Worm (Caenorhabditis elegans) whole organism, L3 larva: ENCODE results near the gene T19B10.2.
A peak's percentile ranks its signal among the peaks of the same experiment; 100 is the strongest.

Experiments
- R02D3.7 ChIP-seq: fragments of 150-350 bp; optimal IDR thresholded peaks from 2 replicates; lab custom pipeline; 2014; ENCODE audit warnings: missing biosample characterization, missing genetic modification characterization
- aly-2 ChIP-seq: fragments of 150-350 bp; optimal IDR thresholded peaks from 2 replicates; lab custom pipeline; 2014; ENCODE audit warnings: missing biosample characterization, missing genetic modification characterization
- ama-1 ChIP-seq: fragments of 150-350 bp; optimal IDR thresholded peaks from 2 replicates; lab custom pipeline; 2018
- ceh-16 ChIP-seq: sonication (generic microtip); optimal IDR thresholded peaks from 2 replicates; lab custom pipeline; 2017; ENCODE audit warnings: missing biosample characterization, missing genetic modification characterization
- ceh-28 ChIP-seq: fragments of 150-350 bp; optimal IDR thresholded peaks from 2 replicates; lab custom pipeline; 2014; ENCODE audit warnings: missing biosample characterization, missing genetic modification reagents, missing genetic modification characterization
- ceh-82 ChIP-seq: fragments of 150-350 bp; optimal IDR thresholded peaks from 2 replicates; lab custom pipeline; 2014; ENCODE audit warnings: missing biosample characterization, missing genetic modification characterization
- ceh-9 ChIP-seq: sonication (generic microtip); optimal IDR thresholded peaks from 2 replicates; lab custom pipeline; 2018; ENCODE audit warnings: missing biosample characterization, missing genetic modification characterization
- daf-12 ChIP-seq: fragments of 150-350 bp; optimal IDR thresholded peaks from 2 replicates; lab custom pipeline; 2014; ENCODE audit warnings: missing biosample characterization, missing genetic modification reagents, missing genetic modification characterization
- egl-27 ChIP-seq: sonication (generic microtip); optimal IDR thresholded peaks from 4 replicates; lab custom pipeline; 2017; ENCODE audit warnings: missing biosample characterization, missing genetic modification reagents, missing genetic modification characterization
- egl-5 ChIP-seq: fragments of 150-350 bp; optimal IDR thresholded peaks from 2 replicates; lab custom pipeline; 2017; ENCODE audit warnings: missing biosample characterization, missing genetic modification reagents, missing genetic modification characterization, inconsistent platforms
- elt-1 ChIP-seq: fragments of 150-350 bp; optimal IDR thresholded peaks from 2 replicates; lab custom pipeline; 2014; ENCODE audit warnings: missing biosample characterization, missing genetic modification characterization
- elt-2 ChIP-seq: sonication (generic microtip); optimal IDR thresholded peaks from 2 replicates; lab custom pipeline; 2016; ENCODE audit warnings: missing genetic modification reagents, mild to moderate bottlenecking, missing genetic modification characterization, missing compliant biosample characterization
- elt-3 ChIP-seq, 3 experiments: fragments of 150-350 bp in 1 of 3; sonication (generic microtip) in 2 of 3; optimal IDR thresholded peaks; 2 replicates in 2 of 3; 4 replicates in 1 of 3; lab custom pipeline; 2014 to 2017; ENCODE audit warnings: missing biosample characterization in 3 of 3, missing genetic modification characterization in 3 of 3
- eor-1 ChIP-seq, 2 experiments: fragments of 150-350 bp; optimal IDR thresholded peaks; 2 replicates each; lab custom pipeline; 2014 to 2018; ENCODE audit warnings: missing biosample characterization in 2 of 2, missing genetic modification characterization in 2 of 2
- fkh-10 ChIP-seq: sonication (generic microtip); optimal IDR thresholded peaks from 2 replicates; lab custom pipeline; 2017; ENCODE audit warnings: missing biosample characterization, missing genetic modification reagents, missing genetic modification characterization
- fkh-2 ChIP-seq: fragments of 150-350 bp; optimal IDR thresholded peaks from 2 replicates; lab custom pipeline; 2014; ENCODE audit warnings: missing biosample characterization, missing genetic modification reagents, missing genetic modification characterization
- fos-1 ChIP-seq: fragments of 150-350 bp; optimal IDR thresholded peaks from 2 replicates; lab custom pipeline; 2014; ENCODE audit warnings: missing biosample characterization, missing genetic modification characterization
- hmg-11 ChIP-seq: sonication (generic microtip); optimal IDR thresholded peaks from 2 replicates; lab custom pipeline; 2016; ENCODE audit warnings: missing genetic modification characterization, missing compliant biosample characterization
- jun-1 ChIP-seq: fragments of 150-350 bp; optimal IDR thresholded peaks from 2 replicates; lab custom pipeline; 2014; ENCODE audit warnings: missing biosample characterization, missing genetic modification reagents, missing genetic modification characterization
- lin-15B ChIP-seq: fragments of 150-350 bp; optimal IDR thresholded peaks from 2 replicates; lab custom pipeline; 2014; ENCODE audit warnings: missing biosample characterization, missing genetic modification characterization
- lin-39 ChIP-seq: fragments of 150-350 bp; optimal IDR thresholded peaks from 2 replicates; lab custom pipeline; 2018; ENCODE audit warnings: missing biosample characterization, missing genetic modification reagents, missing genetic modification characterization
- lsy-12 ChIP-seq: sonication (generic microtip); optimal IDR thresholded peaks from 2 replicates; lab custom pipeline; 2016; ENCODE audit warnings: mild to moderate bottlenecking, missing genetic modification characterization, missing compliant biosample characterization
- mdl-1 ChIP-seq: fragments of 150-350 bp; optimal IDR thresholded peaks from 2 replicates; lab custom pipeline; 2014; ENCODE audit warnings: missing biosample characterization, missing genetic modification characterization
- nfya-1 ChIP-seq: sonication (generic microtip); optimal IDR thresholded peaks from 2 replicates; lab custom pipeline; 2017; ENCODE audit warnings: missing genetic modification characterization, mild to moderate bottlenecking, missing compliant biosample characterization, antibody characterized with exemption, moderate library complexity; ENCODE audit not compliant: insufficient read depth
- nhr-11 ChIP-seq: fragments of 150-350 bp; optimal IDR thresholded peaks from 2 replicates; lab custom pipeline; 2014; ENCODE audit warnings: missing biosample characterization, missing genetic modification characterization
- nhr-12 ChIP-seq: fragments of 150-350 bp; optimal IDR thresholded peaks from 2 replicates; lab custom pipeline; 2014; ENCODE audit warnings: missing biosample characterization, missing genetic modification characterization
- nhr-23 ChIP-seq: fragments of 150-350 bp; optimal IDR thresholded peaks from 2 replicates; lab custom pipeline; 2014; ENCODE audit warnings: missing biosample characterization, missing genetic modification reagents, missing genetic modification characterization
- nhr-237 ChIP-seq: fragments of 150-350 bp; optimal IDR thresholded peaks from 2 replicates; lab custom pipeline; 2014; ENCODE audit warnings: missing biosample characterization, missing genetic modification characterization
- nhr-25 ChIP-seq: sonication (generic microtip); optimal IDR thresholded peaks from 2 replicates; lab custom pipeline; 2017; ENCODE audit warnings: missing biosample characterization, missing genetic modification characterization
- nhr-28 ChIP-seq: fragments of 150-350 bp; optimal IDR thresholded peaks from 2 replicates; lab custom pipeline; 2014; ENCODE audit warnings: missing biosample characterization, missing genetic modification characterization
- nhr-43 ChIP-seq: sonication (generic microtip); optimal IDR thresholded peaks from 2 replicates; lab custom pipeline; 2016; ENCODE audit warnings: mild to moderate bottlenecking, missing genetic modification characterization, missing compliant biosample characterization; ENCODE audit not compliant: poor library complexity, severe bottlenecking
- nhr-67 ChIP-seq: fragments of 150-350 bp; optimal IDR thresholded peaks from 2 replicates; lab custom pipeline; 2014; ENCODE audit warnings: missing biosample characterization, missing genetic modification characterization
- nhr-76 ChIP-seq: fragments of 150-350 bp; sonication (generic microtip); optimal IDR thresholded peaks from 5 replicates; lab custom pipeline; 2014; ENCODE audit warnings: missing biosample characterization, missing genetic modification characterization
- nhr-77 ChIP-seq: fragments of 150-350 bp; optimal IDR thresholded peaks from 2 replicates; lab custom pipeline; 2014; ENCODE audit warnings: missing biosample characterization, missing genetic modification characterization
- pha-4 ChIP-seq: fragments of 150-350 bp; optimal IDR thresholded peaks from 2 replicates; lab custom pipeline; 2014; ENCODE audit warnings: missing biosample characterization, missing genetic modification reagents, missing genetic modification characterization
- pqm-1 ChIP-seq: fragments of 150-350 bp; optimal IDR thresholded peaks from 2 replicates; lab custom pipeline; 2017; ENCODE audit warnings: missing biosample characterization, missing genetic modification characterization, inconsistent platforms
- sea-2 ChIP-seq: fragments of 150-350 bp; sonication (generic microtip); optimal IDR thresholded peaks from 4 replicates; lab custom pipeline; 2014; ENCODE audit warnings: missing biosample characterization, missing genetic modification reagents, missing genetic modification characterization
- snpc-4 ChIP-seq: fragments of 150-350 bp; optimal IDR thresholded peaks from 2 replicates; lab custom pipeline; 2014; ENCODE audit warnings: missing biosample characterization, missing genetic modification characterization
- tbx-2 ChIP-seq: sonication (generic microtip); optimal IDR thresholded peaks from 2 replicates; lab custom pipeline; 2016; ENCODE audit warnings: mild to moderate bottlenecking, missing genetic modification characterization, missing compliant biosample characterization
- unc-39 ChIP-seq: sonication (generic microtip); optimal IDR thresholded peaks from 4 replicates; lab custom pipeline; 2017; ENCODE audit warnings: missing biosample characterization, missing genetic modification characterization
- unc-62 ChIP-seq: fragments of 150-350 bp; sonication (generic microtip); optimal IDR thresholded peaks from 4 replicates; lab custom pipeline; 2014; ENCODE audit warnings: missing biosample characterization, missing genetic modification reagents, missing genetic modification characterization
- zag-1 ChIP-seq: fragments of 150-350 bp; optimal IDR thresholded peaks from 2 replicates; lab custom pipeline; 2014; ENCODE audit warnings: missing biosample characterization, missing genetic modification characterization
- ztf-11 ChIP-seq: fragments of 150-350 bp; optimal IDR thresholded peaks from 2 replicates; lab custom pipeline; 2014; ENCODE audit warnings: missing biosample characterization, missing genetic modification characterization
- ztf-4 ChIP-seq: fragments of 150-350 bp; optimal IDR thresholded peaks from 2 replicates; lab custom pipeline; 2014; ENCODE audit warnings: missing biosample characterization, missing genetic modification characterization

The T19B10.2 gene

DNA sequence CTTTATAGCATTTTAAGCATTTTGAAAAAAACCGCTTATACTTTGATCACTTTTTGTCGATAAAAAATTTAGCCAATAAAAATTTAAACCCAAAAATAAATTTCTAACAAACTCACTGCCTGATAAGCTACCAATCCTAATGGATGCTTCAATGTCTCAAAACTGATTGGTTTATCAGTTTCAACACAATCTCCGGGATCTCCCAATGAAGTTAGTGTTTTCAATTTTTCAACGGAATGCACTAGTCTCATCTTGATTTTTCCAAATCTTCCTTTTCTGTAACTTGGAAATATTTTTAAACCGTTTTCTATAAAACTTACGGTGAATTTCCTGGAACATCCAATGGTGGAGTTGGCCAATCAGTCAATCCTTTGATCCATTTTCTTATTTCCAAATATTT is 2.6 kb downstream of the T19B10.2 start:
- TF ChIP-seq lsy-12 (tag; lab: Kevin White, UChicago) (no peak), ceh-16 (no peak), lin-15B (tag; lab: Kevin White, UChicago) (no peak)

DNA sequence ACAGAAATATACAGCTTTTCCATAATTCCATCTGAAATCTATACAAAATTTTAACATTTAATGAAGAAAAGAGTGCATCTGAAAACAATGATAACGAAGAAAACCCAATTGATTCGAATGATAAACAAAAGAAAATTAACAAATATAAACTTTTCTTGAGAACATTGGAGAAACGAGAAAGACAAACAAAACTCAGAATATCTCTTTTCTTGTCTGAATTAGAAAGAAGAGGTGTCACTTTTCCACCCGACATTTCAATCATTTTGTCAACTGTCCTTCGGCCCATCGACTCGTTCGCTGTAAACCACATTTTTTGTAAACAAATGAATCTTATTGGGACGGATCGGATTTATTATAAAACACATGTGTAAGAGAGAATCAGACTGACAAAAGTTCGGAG is 4.9 kb downstream of the T19B10.2 start, which contains the start of gene bgal-1:
Gene bgal-1, minus strand, starts transcription at position 38 of the 400 bp plus-strand sequence.
- TF ChIP-seq nhr-76 (tag; lab: Kevin White, UChicago) (no peak), nhr-23 (tag; lab: Kevin White, UChicago) (peak; percentile 40), nhr-28 (no peak), eor-1 (tag; optimal IDR thresholded peaks at IDR 0.05; lab: Kevin White, UChicago) (no peak), nhr-237 (tag; lab: Kevin White, UChicago) (no peak), lin-15B (tag; lab: Kevin White, UChicago) (no peak), ceh-9 (tag; lab: Kevin White, UChicago) (no peak), elt-1 (no peak), nhr-77 (tag; lab: Kevin White, UChicago) (no peak), nhr-25 (tag; lab: Kevin White, UChicago) (peak; percentile 21), nfya-1 (tag; lab: Kevin White, UChicago) (peak; percentile 15), nhr-11 (tag; lab: Kevin White, UChicago) (no peak), fkh-2 (tag; lab: Kevin White, UChicago) (no peak), fos-1 (tag; lab: Kevin White, UChicago) (no peak), ztf-4 (tag; lab: Kevin White, UChicago) (no peak), pqm-1 (tag; lab: Kevin White, UChicago) (no peak), sea-2 (GFP tag; lab: Kevin White, UChicago) (no peak), unc-62 (GFP tag; lab: Kevin White, UChicago) (no peak), ceh-28 (tag; lab: Kevin White, UChicago) (no peak), fkh-10 (no peak), lin-39 (tag; lab: Kevin White, UChicago) (peak; percentile 4), ama-1 (lab: Kevin White, UChicago) (peak; percentile 69), elt-3 (tag; optimal IDR thresholded peaks at IDR 0.05; lab: Kevin White, UChicago) (no peak), tbx-2 (tag; lab: Kevin White, UChicago) (peak; percentile 1), jun-1 (tag; lab: Kevin White, UChicago) (no peak), snpc-4 (no peak), pha-4 (tag; lab: Kevin White, UChicago) (peak; percentile 62), egl-27 (no peak), aly-2 (tag; lab: Kevin White, UChicago) (no peak), nhr-67 (tag; lab: Kevin White, UChicago) (no peak), lsy-12 (tag; lab: Kevin White, UChicago) (peak; percentile 33), ceh-16 (no peak), ztf-11 (tag; lab: Kevin White, UChicago) (no peak), zag-1 (tag; lab: Kevin White, UChicago) (no peak), hmg-11 (tag; lab: Kevin White, UChicago) (no peak), elt-2 (tag; lab: Kevin White, UChicago) (peak; percentile 23)

DNA sequence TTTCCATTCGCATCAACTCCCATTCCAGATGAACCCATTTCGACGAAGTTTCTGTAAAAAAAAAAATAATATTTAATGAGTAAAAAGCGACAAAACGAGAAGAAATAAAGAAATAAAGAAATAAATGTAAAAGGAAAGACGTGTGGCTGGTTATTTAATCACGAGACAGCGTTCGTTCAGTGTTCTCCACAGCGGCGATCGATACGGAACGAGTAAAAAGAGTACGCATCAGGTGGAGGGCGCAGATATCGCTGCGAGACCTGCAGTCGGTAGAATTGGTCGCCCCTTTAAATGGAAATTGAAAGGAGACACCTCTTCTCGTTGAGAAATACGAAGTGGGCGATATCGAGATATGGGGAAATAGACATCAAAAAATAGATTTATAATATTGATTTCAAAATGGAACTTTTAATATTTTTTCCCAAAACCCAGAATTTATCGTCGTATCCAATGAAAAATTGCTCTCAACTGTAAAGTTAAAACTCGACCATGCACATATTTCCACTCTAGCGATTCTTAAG is 7.6 kb downstream of the T19B10.2 start, which contains the start of gene pqn-70:
Gene pqn-70, minus strand, starts transcription at position 51 of the 521 bp plus-strand sequence.
- TF ChIP-seq nhr-67 (tag; lab: Kevin White, UChicago) (no peak), nhr-43 (tag; lab: Kevin White, UChicago) (peak; percentile 75), ama-1 (lab: Kevin White, UChicago) (peak; percentile 63), lin-15B (tag; lab: Kevin White, UChicago) (peak; percentile 81), lin-39 (tag; lab: Kevin White, UChicago) (peak; percentile 89), ceh-16 (no peak), aly-2 (tag; lab: Kevin White, UChicago) (no peak), nhr-28 (no peak), unc-39 (no peak), sea-2 (GFP tag; lab: Kevin White, UChicago) (no peak), zag-1 (tag; lab: Kevin White, UChicago) (no peak), hmg-11 (tag; lab: Kevin White, UChicago) (peak; percentile 91), eor-1 (tag; optimal IDR thresholded peaks at IDR 0.05; lab: Kevin White, UChicago) (no peak), egl-27 (peak; percentile 19), tbx-2 (tag; lab: Kevin White, UChicago) (peak; percentile 45), nhr-12 (tag; lab: Kevin White, UChicago) (no peak), ceh-28 (tag; lab: Kevin White, UChicago) (peak; percentile 94), ztf-11 (tag; lab: Kevin White, UChicago) (no peak), elt-1 (no peak), ztf-4 (tag; lab: Kevin White, UChicago) (peak; percentile 55), unc-62 (GFP tag; lab: Kevin White, UChicago) (no peak), ceh-82 (peak; percentile 73), elt-3 (tag; optimal IDR thresholded peaks at IDR 0.05; lab: Kevin White, UChicago) (no peak), fkh-10 (peak; percentile 29), snpc-4 (peak; percentile 87), R02D3.7 (tag; lab: Kevin White, UChicago) (peak; percentile 53), nhr-11 (tag; lab: Kevin White, UChicago) (no peak), nhr-25 (tag; lab: Kevin White, UChicago) (peak; percentile 86), egl-5 (tag; lab: Kevin White, UChicago) (peak; percentile 77), mdl-1 (peak; percentile 19), nhr-23 (tag; lab: Kevin White, UChicago) (peak; percentile 89), nfya-1 (tag; lab: Kevin White, UChicago) (peak; percentile 93), fkh-2 (tag; lab: Kevin White, UChicago) (no peak), daf-12 (tag; lab: Kevin White, UChicago) (no peak), nhr-237 (tag; lab: Kevin White, UChicago) (no peak), jun-1 (tag; lab: Kevin White, UChicago) (peak; percentile 66)
